Worm (Caenorhabditis elegans) whole organism, L2 larva: ENCODE data around the gene ufbp-1.

ENCODE experiments used
- C34F6.9 ChIP-seq: fragments of 150-350 bp; optimal IDR thresholded peaks from 2 replicates; lab custom pipeline; 2014; ENCODE audit warnings: missing biosample characterization, missing genetic modification characterization
- F13H6.1 ChIP-seq: sonication (generic microtip); optimal IDR thresholded peaks from 2 replicates; lab custom pipeline; 2016; ENCODE audit warnings: missing genetic modification characterization, missing compliant biosample characterization
- R02D3.7 ChIP-seq: fragments of 150-350 bp; optimal IDR thresholded peaks from 2 replicates; lab custom pipeline; 2014; ENCODE audit warnings: missing biosample characterization, missing genetic modification characterization
- Y55F3AM.14 ChIP-seq: fragments of 200-800 bp; sonication (Bioruptor generic); optimal IDR thresholded peaks from 2 replicates; lab custom pipeline; 2018; ENCODE audit warnings: mild to moderate bottlenecking, missing genetic modification characterization, missing compliant biosample characterization
- ZK546.5 ChIP-seq: sonication (generic microtip); optimal IDR thresholded peaks from 2 replicates; lab custom pipeline; 2017; ENCODE audit warnings: missing biosample characterization, missing genetic modification characterization
- alr-1 ChIP-seq: fragments of 150-350 bp; optimal IDR thresholded peaks from 2 replicates; lab custom pipeline; 2014; ENCODE audit warnings: missing biosample characterization, missing genetic modification characterization
- ama-1 ChIP-seq: fragments of 150-350 bp; optimal IDR thresholded peaks from 2 replicates; lab custom pipeline; 2018; ENCODE audit warnings: inconsistent platforms
- blmp-1 ChIP-seq: sonication (generic microtip); optimal IDR thresholded peaks from 2 replicates; lab custom pipeline; 2017; ENCODE audit warnings: missing genetic modification characterization, mild to moderate bottlenecking, missing compliant biosample characterization, antibody characterized with exemption, moderate library complexity; ENCODE audit not compliant: insufficient read depth
- ceh-16 ChIP-seq: fragments of 150-350 bp; optimal IDR thresholded peaks from 2 replicates; lab custom pipeline; 2014; ENCODE audit warnings: missing biosample characterization, missing genetic modification characterization
- ceh-82 ChIP-seq: fragments of 150-350 bp; optimal IDR thresholded peaks from 2 replicates; lab custom pipeline; 2014; ENCODE audit warnings: missing biosample characterization, missing genetic modification characterization
- crh-2 ChIP-seq: sonication (generic microtip); optimal IDR thresholded peaks from 2 replicates; lab custom pipeline; 2017; ENCODE audit warnings: missing biosample characterization, missing genetic modification characterization
- dmd-4 ChIP-seq: sonication (generic microtip); optimal IDR thresholded peaks from 2 replicates; lab custom pipeline; 2017; ENCODE audit warnings: missing biosample characterization, missing genetic modification characterization
- egl-27 ChIP-seq: sonication (generic microtip); optimal IDR thresholded peaks from 3 replicates; lab custom pipeline; 2017; ENCODE audit warnings: missing biosample characterization, missing genetic modification reagents, missing genetic modification characterization
- elt-1 ChIP-seq: fragments of 150-350 bp; optimal IDR thresholded peaks from 2 replicates; lab custom pipeline; 2014; ENCODE audit warnings: missing biosample characterization, missing genetic modification characterization
- elt-3 ChIP-seq: sonication (generic microtip); optimal IDR thresholded peaks from 2 replicates; lab custom pipeline; 2017; ENCODE audit warnings: missing biosample characterization, missing genetic modification characterization
- fos-1 ChIP-seq: fragments of 150-350 bp; optimal IDR thresholded peaks from 2 replicates; lab custom pipeline; 2014; ENCODE audit warnings: missing biosample characterization, missing genetic modification characterization
- gmeb-1 ChIP-seq: fragments of 150-350 bp; optimal IDR thresholded peaks from 2 replicates; lab custom pipeline; 2014; ENCODE audit warnings: missing biosample characterization, missing genetic modification characterization
- lin-11 ChIP-seq: fragments of 150-350 bp; sonication (generic microtip); optimal IDR thresholded peaks from 2 replicates; lab custom pipeline; 2014; ENCODE audit warnings: missing biosample characterization, missing genetic modification characterization, inconsistent platforms, mixed read lengths
- lin-13 ChIP-seq: fragments of 150-350 bp; optimal IDR thresholded peaks from 2 replicates; lab custom pipeline; 2014; ENCODE audit warnings: missing biosample characterization, missing genetic modification reagents, missing genetic modification characterization
- lin-39 ChIP-seq: fragments of 150-350 bp; optimal IDR thresholded peaks from 2 replicates; lab custom pipeline; 2014; ENCODE audit warnings: missing biosample characterization, missing genetic modification reagents, missing genetic modification characterization
- lsy-2 ChIP-seq, 2 experiments: fragments of 150-350 bp in 1 of 2; sonication (generic microtip) in 1 of 2; optimal IDR thresholded peaks; 2 replicates each; lab custom pipeline; 2014 to 2017; ENCODE audit warnings: missing biosample characterization in 2 of 2, missing genetic modification characterization in 2 of 2
- mbf-1 ChIP-seq: sonication (generic microtip); optimal IDR thresholded peaks from 2 replicates; lab custom pipeline; 2017; ENCODE audit warnings: missing biosample characterization, missing genetic modification characterization
- mdl-1 ChIP-seq, 2 experiments: fragments of 150-350 bp in 1 of 2; sonication (generic microtip) in 1 of 2; optimal IDR thresholded peaks; 2 replicates each; lab custom pipeline; 2017; ENCODE audit warnings: missing biosample characterization in 2 of 2, missing genetic modification characterization in 2 of 2
- nhr-10 ChIP-seq: sonication (generic microtip); optimal IDR thresholded peaks from 2 replicates; lab custom pipeline; 2017; ENCODE audit warnings: missing biosample characterization, missing genetic modification characterization
- nhr-11 ChIP-seq: fragments of 150-350 bp; optimal IDR thresholded peaks from 2 replicates; lab custom pipeline; 2014; ENCODE audit warnings: missing biosample characterization, missing genetic modification characterization
- nhr-12 ChIP-seq: fragments of 150-350 bp; optimal IDR thresholded peaks from 2 replicates; lab custom pipeline; 2014; ENCODE audit warnings: missing biosample characterization, missing genetic modification characterization
- nhr-129 ChIP-seq: fragments of 150-350 bp; optimal IDR thresholded peaks from 2 replicates; lab custom pipeline; 2014; ENCODE audit warnings: missing biosample characterization, missing genetic modification characterization
- nhr-21 ChIP-seq: fragments of 150-350 bp; optimal IDR thresholded peaks from 2 replicates; lab custom pipeline; 2014; ENCODE audit warnings: missing biosample characterization, missing genetic modification characterization
- nhr-23 ChIP-seq: fragments of 150-350 bp; optimal IDR thresholded peaks from 2 replicates; lab custom pipeline; 2014; ENCODE audit warnings: missing biosample characterization, missing genetic modification reagents, missing genetic modification characterization
- nhr-237 ChIP-seq: fragments of 150-350 bp; optimal IDR thresholded peaks from 2 replicates; lab custom pipeline; 2014; ENCODE audit warnings: missing biosample characterization, missing genetic modification characterization
- nhr-25 ChIP-seq: fragments of 150-350 bp; sonication (generic microtip); optimal IDR thresholded peaks from 3 replicates; lab custom pipeline; 2014; ENCODE audit warnings: missing biosample characterization, missing genetic modification characterization
- nhr-6 ChIP-seq: fragments of 150-350 bp; optimal IDR thresholded peaks from 2 replicates; lab custom pipeline; 2014; ENCODE audit warnings: missing biosample characterization, missing genetic modification characterization
- nhr-77 ChIP-seq: fragments of 150-350 bp; optimal IDR thresholded peaks from 2 replicates; lab custom pipeline; 2014; ENCODE audit warnings: missing biosample characterization, missing genetic modification characterization
- peb-1 ChIP-seq: fragments of 150-350 bp; optimal IDR thresholded peaks from 2 replicates; lab custom pipeline; 2014; ENCODE audit warnings: missing biosample characterization, missing genetic modification characterization
- sem-4 ChIP-seq: fragments of 150-350 bp; optimal IDR thresholded peaks from 2 replicates; lab custom pipeline; 2014; ENCODE audit warnings: missing biosample characterization, missing genetic modification reagents, missing genetic modification characterization
- skn-1 ChIP-seq: sonication (generic microtip); optimal IDR thresholded peaks from 2 replicates; lab custom pipeline; 2017; ENCODE audit warnings: missing biosample characterization, missing genetic modification characterization
- sma-3 ChIP-seq: sonication (generic microtip); optimal IDR thresholded peaks from 2 replicates; lab custom pipeline; 2016; ENCODE audit warnings: missing genetic modification reagents, missing genetic modification characterization, missing compliant biosample characterization
- sma-9 ChIP-seq, 2 experiments: fragments of 150-350 bp in 1 of 2; sonication (generic microtip) in 1 of 2; optimal IDR thresholded peaks; 2 replicates each; lab custom pipeline; 2014 to 2016; ENCODE audit warnings: missing genetic modification characterization in 2 of 2, mild to moderate bottlenecking in 1 of 2, missing biosample characterization in 1 of 2, missing compliant biosample characterization in 1 of 2, missing genetic modification reagents in 1 of 2, moderate library complexity in 1 of 2
- snpc-4 ChIP-seq: fragments of 150-350 bp; optimal IDR thresholded peaks from 2 replicates; lab custom pipeline; 2014; ENCODE audit warnings: missing biosample characterization, missing genetic modification characterization
- unc-39 ChIP-seq: fragments of 150-350 bp; optimal IDR thresholded peaks from 2 replicates; lab custom pipeline; 2014; ENCODE audit warnings: missing biosample characterization, missing genetic modification characterization
- unc-55 ChIP-seq: fragments of 150-350 bp; sonication (generic microtip); optimal IDR thresholded peaks from 3 replicates; lab custom pipeline; 2014; ENCODE audit warnings: missing biosample characterization, missing genetic modification reagents, missing genetic modification characterization
- zag-1 ChIP-seq: fragments of 150-350 bp; optimal IDR thresholded peaks from 2 replicates; lab custom pipeline; 2014; ENCODE audit warnings: missing biosample characterization, missing genetic modification characterization
- ztf-1 ChIP-seq: fragments of 200-800 bp; sonication (Bioruptor generic); conservative IDR thresholded peaks from 2 replicates; pipeline ENCODE4 v1.3.6; 2022; ENCODE audit warnings: missing genetic modification characterization, missing compliant biosample characterization

The ufbp-1 gene

DNA sequence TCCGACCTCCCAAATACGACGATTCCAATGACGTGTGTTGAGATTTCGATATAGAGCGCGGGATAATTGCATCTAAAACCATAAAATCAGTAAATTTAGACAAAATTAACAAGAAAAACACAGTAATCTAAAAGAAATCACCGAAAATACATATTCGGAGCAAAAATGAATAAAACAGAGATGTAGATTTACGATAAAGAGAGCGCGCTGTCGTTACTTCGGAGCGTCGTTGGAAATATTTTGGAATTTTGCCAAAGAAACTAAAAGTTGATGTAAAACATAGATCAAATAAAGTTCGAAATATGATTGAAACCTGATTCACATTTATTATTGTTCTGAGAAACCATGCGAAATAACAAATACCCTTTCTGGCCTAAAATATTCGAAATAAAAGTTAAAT lies 11.3 kb downstream of the ufbp-1 start, which contains the start of gene ZK1236.5:
Gene ZK1236.5, minus strand, starts transcription at position 72 of the 400 bp plus-strand sequence.
- TF ChIP-seq zag-1 (tag; lab: Kevin White, UChicago) (no peak), alr-1 (tag; lab: Kevin White, UChicago) (no peak), lin-39 (no peak), nhr-21 (tag; lab: Kevin White, UChicago) (no peak), C34F6.9 (tag; lab: Kevin White, UChicago) (peak; percentile 58), F13H6.1 (no peak), ZK546.5 (tag; lab: Kevin White, UChicago) (no peak), crh-2 (peak; percentile 12), mdl-1 (tag; optimal IDR thresholded peaks at IDR 0.05; lab: Kevin White, UChicago) (no peak), snpc-4 (tag; lab: Kevin White, UChicago) (no peak), sma-9 (GFP tag; optimal IDR thresholded peaks at IDR 0.05; lab: Kevin White, UChicago) (no peak), sma-9 (tag; optimal IDR thresholded peaks at IDR 0.05; lab: Kevin White, UChicago) (no peak), mbf-1 (no peak), sma-3 (GFP tag; lab: Kevin White, UChicago) (peak; percentile 3), lin-11 (tag; lab: Kevin White, UChicago) (no peak), nhr-237 (tag; lab: Kevin White, UChicago) (no peak), R02D3.7 (peak; percentile 90), nhr-6 (tag; lab: Kevin White, UChicago) (no peak), skn-1 (tag; lab: Kevin White, UChicago) (no peak), elt-3 (tag; lab: Kevin White, UChicago) (no peak), nhr-129 (tag; lab: Kevin White, UChicago) (peak; percentile 17), peb-1 (no peak), sem-4 (tag; lab: Kevin White, UChicago) (no peak), nhr-77 (no peak), nhr-23 (no peak), dmd-4 (tag; lab: Kevin White, UChicago) (no peak), gmeb-1 (tag; lab: Kevin White, UChicago) (peak; percentile 30), lin-13 (GFP tag; lab: Kevin White, UChicago) (peak; percentile 22), unc-55 (GFP tag; lab: Kevin White, UChicago) (peak; percentile 40), elt-1 (tag; lab: Kevin White, UChicago) (no peak), ceh-16 (tag; lab: Kevin White, UChicago) (no peak), nhr-10 (tag; lab: Kevin White, UChicago) (no peak), nhr-25 (tag; lab: Kevin White, UChicago) (peak; percentile 9), ceh-82 (tag; lab: Kevin White, UChicago) (no peak), ztf-1 (GFP tag; lab: Robert Waterston, UW) (no peak), ama-1 (no peak), blmp-1 (no peak), egl-27 (tag; lab: Kevin White, UChicago) (no peak), fos-1 (tag; lab: Kevin White, UChicago) (no peak), nhr-11 (tag; lab: Kevin White, UChicago) (no peak), Y55F3AM.14 (GFP tag; lab: Kevin White, UChicago) (no peak), unc-39 (tag; lab: Kevin White, UChicago) (no peak), lsy-2 (tag; optimal IDR thresholded peaks at IDR 0.05; lab: Kevin White, UChicago) (peak; percentile 3 to 72)

DNA sequence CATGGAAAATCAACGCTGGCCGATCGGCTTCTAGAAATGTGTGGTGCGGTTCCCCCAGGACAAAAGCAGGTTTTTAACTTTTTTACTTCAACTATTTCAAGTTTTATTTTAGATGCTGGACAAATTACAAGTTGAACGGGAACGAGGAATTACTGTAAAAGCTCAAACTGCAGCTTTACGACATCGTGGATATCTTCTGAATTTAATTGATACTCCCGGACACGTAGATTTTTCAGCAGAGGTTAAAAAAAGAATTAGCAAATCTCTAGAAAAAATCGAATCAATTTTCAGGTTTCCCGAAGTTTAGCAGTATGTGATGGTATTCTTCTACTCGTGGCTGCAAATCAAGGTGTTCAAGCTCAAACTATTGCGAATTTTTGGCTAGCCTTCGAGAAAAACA lies 13.9 kb downstream of the ufbp-1 start:
- TF ChIP-seq ceh-16 (tag; lab: Kevin White, UChicago) (no peak), lsy-2 (tag; optimal IDR thresholded peaks at IDR 0.05; lab: Kevin White, UChicago) (no peak)

DNA sequence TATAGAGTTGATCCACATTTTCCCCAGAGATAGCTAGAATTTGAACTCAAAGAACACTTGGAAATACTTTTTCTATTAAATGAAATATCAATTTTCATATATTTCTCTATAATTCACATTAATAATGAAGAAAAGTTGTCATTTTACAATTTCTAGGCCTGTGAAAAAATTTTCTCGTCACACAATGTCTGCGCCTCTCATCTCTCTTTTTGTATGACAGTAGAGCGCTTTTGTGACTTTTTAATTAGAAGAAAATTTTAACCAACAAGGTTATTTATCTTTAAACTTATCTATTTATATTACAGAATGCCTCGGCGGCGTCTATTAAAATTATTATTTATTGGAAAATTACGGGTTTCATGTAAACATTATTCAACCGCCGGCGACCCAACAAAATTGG lies 14.4 kb downstream of the ufbp-1 start, which contains the start of gene ZK1236.1:
Gene ZK1236.1, plus strand, starts transcription at position 263 of the 400 bp plus-strand sequence.
- no peak for TF ChIP-seq elt-1 (tag; lab: Kevin White, UChicago)
- TF ChIP-seq unc-55 (GFP tag; lab: Kevin White, UChicago) = peak; percentile 30
- TF ChIP-seq sma-9 (GFP tag; optimal IDR thresholded peaks at IDR 0.05; lab: Kevin White, UChicago) = no peak
- no peak for TF ChIP-seq sma-9 (tag; optimal IDR thresholded peaks at IDR 0.05; lab: Kevin White, UChicago)
- no peak for TF ChIP-seq nhr-77
- no peak for TF ChIP-seq sem-4 (tag; lab: Kevin White, UChicago)
- TF ChIP-seq nhr-12 (tag; lab: Kevin White, UChicago) = no peak
- TF ChIP-seq lsy-2 (tag; optimal IDR thresholded peaks at IDR 0.05; lab: Kevin White, UChicago) = peak in 1 of 2 experiments; percentile 18
